Worm (Caenorhabditis elegans) whole organism, midembryonic: ENCODE data around the gene pqn-80.

Source experiments
- T22C8.4 ChIP-seq: fragments of 200-800 bp; sonication (Bioruptor generic); IDR thresholded peaks from 2 replicates; pipeline ENCODE4 v1.3.6; 2022; ENCODE audit warnings: missing genetic modification characterization, missing compliant biosample characterization
- flt-1 ChIP-seq: fragments of 200-800 bp; sonication (Bioruptor generic); IDR thresholded peaks from 2 replicates; pipeline ENCODE4 v1.3.6; 2022; ENCODE audit warnings: missing genetic modification characterization, missing compliant biosample characterization
- med-1 ChIP-seq: sonication (generic microtip); optimal IDR thresholded peaks from 2 replicates; lab custom pipeline; 2017; ENCODE audit warnings: missing genetic modification characterization, mild to moderate bottlenecking, missing compliant biosample characterization, antibody characterized with exemption, missing genetic modification reagents; ENCODE audit not compliant: insufficient read depth
- ref-1 ChIP-seq: fragments of 200-800 bp; sonication (Bioruptor generic); conservative IDR thresholded peaks from 2 replicates; pipeline ENCODE4 v1.3.6; 2022; ENCODE audit warnings: missing genetic modification reagents, missing genetic modification characterization, missing compliant biosample characterization
- tab-1 ChIP-seq: fragments of 200-800 bp; sonication (Bioruptor generic); IDR thresholded peaks from 2 replicates; pipeline ENCODE4 v1.3.6; 2022; ENCODE audit warnings: missing genetic modification characterization, missing compliant biosample characterization

DNA sequence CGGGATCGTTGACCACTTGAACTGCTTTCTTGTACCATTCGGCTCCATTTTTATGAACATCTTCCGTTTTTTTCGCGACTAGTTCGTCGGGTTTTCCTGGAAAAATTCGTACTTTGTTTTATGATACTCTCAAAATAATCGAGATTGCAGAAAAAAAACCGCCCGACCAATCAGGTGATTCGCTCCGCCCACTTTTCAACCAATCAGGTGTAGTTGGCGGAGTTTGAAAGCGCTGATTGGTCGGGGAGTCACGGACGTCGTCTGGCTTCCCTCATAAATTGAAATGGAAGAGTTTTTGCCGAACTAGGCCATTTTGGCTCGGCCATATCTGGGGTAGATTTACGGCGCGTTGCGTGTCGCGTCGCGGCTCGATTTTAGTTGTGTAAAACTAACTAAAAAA is 26.2 kb downstream of the pqn-80 start:
- TF ChIP-seq flt-1 (GFP tag; lab: Robert Waterston, UW): no peak
- no peak for TF ChIP-seq T22C8.4 (GFP tag; lab: Robert Waterston, UW)
- TF ChIP-seq med-1 (GFP tag; lab: Kevin White, UChicago): no peak
- TF ChIP-seq tab-1 (GFP tag; lab: Robert Waterston, UW): no peak
- no peak for TF ChIP-seq ref-1 (GFP tag; lab: Robert Waterston, UW)
